Worm (Caenorhabditis elegans) whole organism, early embryonic: ENCODE results near the gene str-134.

ENCODE experiments used
- B0310.2 ChIP-seq: sonication (generic microtip); optimal IDR thresholded peaks from 2 replicates; lab custom pipeline; 2016; ENCODE audit warnings: mild to moderate bottlenecking, missing genetic modification characterization, missing compliant biosample characterization
- aly-1 ChIP-seq: sonication (generic microtip); optimal IDR thresholded peaks from 2 replicates; lab custom pipeline; 2016; ENCODE audit warnings: missing genetic modification characterization, missing compliant biosample characterization
- ama-1 ChIP-seq: fragments of 150-350 bp; optimal IDR thresholded peaks from 2 replicates; lab custom pipeline; 2014
- ceh-13 ChIP-seq: fragments of 200-800 bp; sonication (Bioruptor generic); optimal IDR thresholded peaks from 2 replicates; lab custom pipeline; 2018; ENCODE audit warnings: mild to moderate bottlenecking, missing genetic modification characterization, missing compliant biosample characterization
- ceh-36 ChIP-seq: sonication (generic microtip); optimal IDR thresholded peaks from 2 replicates; lab custom pipeline; 2016; ENCODE audit warnings: missing genetic modification characterization, inconsistent platforms, missing compliant biosample characterization
- ets-7 ChIP-seq: sonication (generic microtip); optimal IDR thresholded peaks from 2 replicates; lab custom pipeline; 2016; ENCODE audit warnings: missing genotype, missing genetic modification characterization, missing compliant biosample characterization
- flt-1 ChIP-seq: fragments of 200-800 bp; sonication (Bioruptor generic); IDR thresholded peaks from 2 replicates; pipeline ENCODE4 v1.3.6; 2022; ENCODE audit warnings: missing genetic modification characterization, missing compliant biosample characterization
- hmbx-1 ChIP-seq: sonication (generic microtip); optimal IDR thresholded peaks from 2 replicates; lab custom pipeline; 2016; ENCODE audit warnings: mild to moderate bottlenecking, missing genetic modification characterization, missing compliant biosample characterization
- hmg-4 ChIP-seq: fragments of 200-800 bp; sonication (Bioruptor generic); optimal IDR thresholded peaks from 2 replicates; lab custom pipeline; 2018; ENCODE audit warnings: mild to moderate bottlenecking, missing genetic modification characterization, missing compliant biosample characterization
- pes-1 ChIP-seq: fragments of 200-800 bp; sonication (Bioruptor generic); IDR thresholded peaks from 2 replicates; pipeline ENCODE4 v1.3.6; 2022; ENCODE audit warnings: missing genetic modification reagents, missing genetic modification characterization, missing compliant biosample characterization
- scrt-1 ChIP-seq: fragments of 200-800 bp; sonication (Bioruptor generic); IDR thresholded peaks from 2 replicates; pipeline ENCODE4 v1.3.6; 2022; ENCODE audit warnings: missing genetic modification characterization, missing compliant biosample characterization
- tra-4 ChIP-seq: sonication (generic microtip); optimal IDR thresholded peaks from 2 replicates; lab custom pipeline; 2017; ENCODE audit warnings: missing genetic modification characterization, missing compliant biosample characterization

DNA sequence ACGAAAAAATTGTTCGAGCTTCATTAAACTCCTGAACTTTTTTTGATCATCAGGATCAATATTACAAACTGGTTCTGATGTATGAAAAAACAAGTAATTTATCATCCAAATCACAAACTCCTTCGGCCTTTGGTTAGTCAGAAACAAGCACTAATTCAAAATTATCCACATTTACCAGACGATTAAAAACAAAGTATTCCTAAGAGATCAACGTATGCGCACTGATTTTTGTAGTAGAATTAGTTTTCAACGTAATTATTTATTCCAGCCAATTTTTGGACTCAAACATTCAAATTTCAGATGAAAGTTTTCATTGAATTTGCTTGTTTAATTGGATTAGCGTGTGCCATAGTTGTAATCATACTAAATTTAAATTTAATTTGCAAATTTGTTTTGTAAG is 36.5 kb upstream of the str-134 start, which contains the start of gene srbc-38:
- TF ChIP-seq ceh-36 (tag; lab: Kevin White, UChicago) (no peak), hmbx-1 (tag; lab: Kevin White, UChicago) (no peak), ets-7 (no peak), pes-1 (no peak), ceh-13 (GFP tag; lab: Kevin White, UChicago) (no peak), scrt-1 (GFP tag; lab: Robert Waterston, UW) (no peak), B0310.2 (no peak), aly-1 (tag; lab: Kevin White, UChicago) (no peak), tra-4 (tag; lab: Kevin White, UChicago) (no peak), flt-1 (GFP tag; lab: Robert Waterston, UW) (no peak), ama-1 (no peak), hmg-4 (GFP tag; lab: Kevin White, UChicago) (no peak)
